Worm (Caenorhabditis elegans) whole organism, late embryonic: ENCODE measurements around the gene Y14H12B.1.

ENCODE experiments used
- C08G9.2 ChIP-seq: sonication (generic microtip); optimal IDR thresholded peaks from 2 replicates; lab custom pipeline; 2016; ENCODE audit warnings: mild to moderate bottlenecking, missing genetic modification characterization, moderate library complexity, missing compliant biosample characterization
- C38D4.7 ChIP-seq: fragments of 200-800 bp; sonication (Bioruptor generic); optimal IDR thresholded peaks from 2 replicates; lab custom pipeline; 2018; ENCODE audit warnings: mild to moderate bottlenecking, missing genetic modification characterization, moderate library complexity, missing compliant biosample characterization
- K02D7.2 ChIP-seq: sonication (generic microtip); optimal IDR thresholded peaks from 2 replicates; lab custom pipeline; 2017; ENCODE audit warnings: mild to moderate bottlenecking, missing genetic modification characterization, missing compliant biosample characterization
- K09A11.1 ChIP-seq: sonication (generic microtip); optimal IDR thresholded peaks from 2 replicates; lab custom pipeline; 2017; ENCODE audit warnings: antibody characterized with exemption, mild to moderate bottlenecking, missing genetic modification characterization, missing compliant biosample characterization; ENCODE audit not compliant: insufficient read depth
- Y22D7AL.16 ChIP-seq: sonication (generic microtip); optimal IDR thresholded peaks from 2 replicates; lab custom pipeline; 2016; ENCODE audit warnings: missing genetic modification characterization, missing compliant biosample characterization
- ahr-1 ChIP-seq: sonication (generic microtip); optimal IDR thresholded peaks from 2 replicates; lab custom pipeline; 2016; ENCODE audit warnings: missing genetic modification characterization, missing compliant biosample characterization
- ceh-18 ChIP-seq: sonication (generic microtip); optimal IDR thresholded peaks from 2 replicates; lab custom pipeline; 2016; ENCODE audit warnings: missing genetic modification characterization, missing compliant biosample characterization
- ceh-19 ChIP-seq: fragments of 200-800 bp; sonication (Bioruptor generic); optimal IDR thresholded peaks from 2 replicates; lab custom pipeline; 2018; ENCODE audit warnings: mild to moderate bottlenecking, missing genetic modification characterization, missing compliant biosample characterization
- ceh-2 ChIP-seq: sonication (generic microtip); optimal IDR thresholded peaks from 2 replicates; lab custom pipeline; 2016; ENCODE audit warnings: missing genotype, missing genetic modification characterization, missing compliant biosample characterization
- ceh-22 ChIP-seq: sonication (generic microtip); optimal IDR thresholded peaks from 2 replicates; lab custom pipeline; 2017; ENCODE audit warnings: missing biosample characterization, missing genetic modification characterization
- ceh-24 ChIP-seq: sonication (generic microtip); optimal IDR thresholded peaks from 2 replicates; lab custom pipeline; 2016; ENCODE audit warnings: mild to moderate bottlenecking, missing genetic modification characterization, missing compliant biosample characterization
- ceh-31 ChIP-seq: sonication (generic microtip); optimal IDR thresholded peaks from 2 replicates; lab custom pipeline; 2016; ENCODE audit warnings: missing genetic modification characterization, missing compliant biosample characterization
- ceh-48 ChIP-seq: sonication (generic microtip); optimal IDR thresholded peaks from 2 replicates; lab custom pipeline; 2016; ENCODE audit warnings: missing genetic modification characterization, inconsistent platforms, missing compliant biosample characterization
- ceh-9 ChIP-seq: sonication (generic microtip); optimal IDR thresholded peaks from 2 replicates; lab custom pipeline; 2016; ENCODE audit warnings: mild to moderate bottlenecking, missing genetic modification characterization, inconsistent platforms, missing compliant biosample characterization
- che-1 ChIP-seq: sonication (generic microtip); optimal IDR thresholded peaks from 2 replicates; lab custom pipeline; 2016; ENCODE audit warnings: mild to moderate bottlenecking, missing genetic modification characterization, missing compliant biosample characterization
- dve-1 ChIP-seq: sonication (generic microtip); optimal IDR thresholded peaks from 2 replicates; lab custom pipeline; 2017; ENCODE audit warnings: antibody characterized with exemption, mild to moderate bottlenecking, missing genetic modification characterization, missing compliant biosample characterization
- elt-2 ChIP-seq: sonication (generic microtip); optimal IDR thresholded peaks from 2 replicates; lab custom pipeline; 2016; ENCODE audit warnings: missing genetic modification reagents, missing genetic modification characterization, missing compliant biosample characterization
- elt-4 ChIP-seq: sonication (generic microtip); optimal IDR thresholded peaks from 2 replicates; lab custom pipeline; 2016; ENCODE audit warnings: missing genetic modification characterization, missing compliant biosample characterization
- ets-4 ChIP-seq: sonication (generic microtip); optimal IDR thresholded peaks from 2 replicates; lab custom pipeline; 2016; ENCODE audit warnings: missing genetic modification characterization, missing compliant biosample characterization
- eyg-1 ChIP-seq: sonication (generic microtip); optimal IDR thresholded peaks from 2 replicates; lab custom pipeline; 2016; ENCODE audit warnings: missing genotype, missing genetic modification characterization, missing compliant biosample characterization
- fax-1 ChIP-seq: sonication (generic microtip); optimal IDR thresholded peaks from 2 replicates; lab custom pipeline; 2016; ENCODE audit warnings: missing genotype, missing genetic modification characterization, missing compliant biosample characterization
- fkh-10 ChIP-seq: fragments of 150-350 bp; optimal IDR thresholded peaks from 2 replicates; lab custom pipeline; 2014; ENCODE audit warnings: missing biosample characterization, missing genetic modification reagents, missing genetic modification characterization
- fkh-6 ChIP-seq: sonication (generic microtip); optimal IDR thresholded peaks from 2 replicates; lab custom pipeline; 2016; ENCODE audit warnings: missing genetic modification characterization, missing compliant biosample characterization
- gmeb-2 ChIP-seq: sonication (generic microtip); optimal IDR thresholded peaks from 2 replicates; lab custom pipeline; 2016; ENCODE audit warnings: missing genetic modification characterization, inconsistent platforms, missing compliant biosample characterization
- hlh-13 ChIP-seq: fragments of 200-800 bp; sonication (Bioruptor generic); optimal IDR thresholded peaks from 2 replicates; lab custom pipeline; 2018; ENCODE audit warnings: mild to moderate bottlenecking, missing genetic modification characterization, missing compliant biosample characterization
- hlh-15 ChIP-seq: sonication (generic microtip); optimal IDR thresholded peaks from 2 replicates; lab custom pipeline; 2016; ENCODE audit warnings: missing genetic modification characterization, missing compliant biosample characterization
- hlh-30 ChIP-seq: sonication (generic microtip); optimal IDR thresholded peaks from 2 replicates; lab custom pipeline; 2017; ENCODE audit warnings: antibody characterized with exemption, missing genetic modification characterization, missing compliant biosample characterization; ENCODE audit not compliant: insufficient read depth
- hlh-8 ChIP-seq: sonication (generic microtip); optimal IDR thresholded peaks from 2 replicates; lab custom pipeline; 2016; ENCODE audit warnings: missing genotype, missing genetic modification characterization, missing compliant biosample characterization
- lim-6 ChIP-seq: sonication (generic microtip); optimal IDR thresholded peaks from 2 replicates; lab custom pipeline; 2016; ENCODE audit warnings: missing genetic modification characterization, missing compliant biosample characterization
- lin-11 ChIP-seq: fragments of 200-800 bp; sonication (Bioruptor generic); optimal IDR thresholded peaks from 2 replicates; lab custom pipeline; 2018; ENCODE audit warnings: mild to moderate bottlenecking, missing genetic modification characterization, missing compliant biosample characterization
- madf-2 ChIP-seq: sonication (generic microtip); optimal IDR thresholded peaks from 2 replicates; lab custom pipeline; 2017; ENCODE audit warnings: missing genetic modification characterization, missing compliant biosample characterization
- mec-3 ChIP-seq: sonication (generic microtip); optimal IDR thresholded peaks from 2 replicates; lab custom pipeline; 2016; ENCODE audit warnings: borderline replicate concordance, missing genetic modification characterization, missing compliant biosample characterization
- nhr-11 ChIP-seq: fragments of 150-350 bp; optimal IDR thresholded peaks from 2 replicates; lab custom pipeline; 2014; ENCODE audit warnings: missing biosample characterization, missing genetic modification characterization
- nhr-232 ChIP-seq: sonication (generic microtip); optimal IDR thresholded peaks from 2 replicates; lab custom pipeline; 2016; ENCODE audit warnings: missing genetic modification characterization, missing compliant biosample characterization
- odd-2 ChIP-seq: sonication (generic microtip); optimal IDR thresholded peaks from 2 replicates; lab custom pipeline; 2017; ENCODE audit warnings: antibody characterized with exemption, mild to moderate bottlenecking, missing genetic modification characterization, missing compliant biosample characterization
- pag-3 ChIP-seq: sonication (generic microtip); optimal IDR thresholded peaks from 2 replicates; lab custom pipeline; 2016; ENCODE audit warnings: missing compliant biosample characterization, missing genetic modification characterization, borderline replicate concordance
- pat-9 ChIP-seq: fragments of 200-800 bp; sonication (Bioruptor generic); optimal IDR thresholded peaks from 2 replicates; lab custom pipeline; 2018; ENCODE audit warnings: mild to moderate bottlenecking, missing genetic modification characterization, moderate library complexity, missing compliant biosample characterization
- pax-1 ChIP-seq: fragments of 150-350 bp; optimal IDR thresholded peaks from 2 replicates; lab custom pipeline; 2014; ENCODE audit warnings: missing biosample characterization, missing genetic modification characterization
- pha-2 ChIP-seq: sonication (generic microtip); optimal IDR thresholded peaks from 2 replicates; lab custom pipeline; 2017; ENCODE audit warnings: mild to moderate bottlenecking, missing genetic modification characterization, missing compliant biosample characterization
- pqm-1 ChIP-seq: sonication (generic microtip); optimal IDR thresholded peaks from 2 replicates; lab custom pipeline; 2016; ENCODE audit warnings: missing genetic modification characterization, missing compliant biosample characterization
- pros-1 ChIP-seq: fragments of 150-350 bp; optimal IDR thresholded peaks from 2 replicates; lab custom pipeline; 2014; ENCODE audit warnings: missing biosample characterization, missing genetic modification reagents, missing genetic modification characterization
- ref-2 ChIP-seq: sonication (generic microtip); optimal IDR thresholded peaks from 2 replicates; lab custom pipeline; 2016; ENCODE audit warnings: missing genetic modification characterization, missing compliant biosample characterization
- sdc-2 ChIP-seq: sonication (generic microtip); optimal IDR thresholded peaks from 2 replicates; lab custom pipeline; 2016; ENCODE audit warnings: missing genotype, missing genetic modification characterization, missing compliant biosample characterization
- sox-2 ChIP-seq: fragments of 200-800 bp; sonication (Bioruptor generic); IDR thresholded peaks from 2 replicates; pipeline ENCODE4 v1.3.6; 2022; ENCODE audit warnings: missing genetic modification reagents, missing genetic modification characterization, missing compliant biosample characterization
- sox-4 ChIP-seq: sonication (generic microtip); optimal IDR thresholded peaks from 2 replicates; lab custom pipeline; 2017; ENCODE audit warnings: mild to moderate bottlenecking, missing genetic modification characterization, inconsistent platforms, missing compliant biosample characterization
- syd-9 ChIP-seq: sonication (generic microtip); optimal IDR thresholded peaks from 2 replicates; lab custom pipeline; 2016; ENCODE audit warnings: mild to moderate bottlenecking, missing genetic modification characterization, moderate library complexity, missing compliant biosample characterization
- tbx-2 ChIP-seq: sonication (generic microtip); optimal IDR thresholded peaks from 2 replicates; lab custom pipeline; 2016; ENCODE audit warnings: missing genetic modification characterization, missing compliant biosample characterization
- tbx-7 ChIP-seq: sonication (generic microtip); optimal IDR thresholded peaks from 2 replicates; lab custom pipeline; 2016; ENCODE audit warnings: missing genotype, missing genetic modification characterization, missing compliant biosample characterization
- ttx-3 ChIP-seq: sonication (generic microtip); optimal IDR thresholded peaks from 2 replicates; lab custom pipeline; 2016; ENCODE audit warnings: missing genetic modification reagents, missing genetic modification characterization, missing compliant biosample characterization
- unc-3 ChIP-seq, 2 experiments: fragments of 200-800 bp in 1 of 2; sonication (Bioruptor generic) in 1 of 2; sonication (generic microtip) in 1 of 2; conservative IDR thresholded peaks in 1 of 2; optimal IDR thresholded peaks in 1 of 2; 2 replicates each; pipeline versions ENCODE4 v1.3.6 to Lab custom; 2016 to 2022; ENCODE audit warnings: missing compliant biosample characterization in 2 of 2, missing genetic modification characterization in 2 of 2, missing genetic modification reagents in 1 of 2
- unc-42 ChIP-seq: sonication (generic microtip); optimal IDR thresholded peaks from 2 replicates; lab custom pipeline; 2016; ENCODE audit warnings: missing genotype, missing genetic modification characterization, missing compliant biosample characterization
- unc-86 ChIP-seq: sonication (generic microtip); optimal IDR thresholded peaks from 2 replicates; lab custom pipeline; 2016; ENCODE audit warnings: missing genetic modification characterization, missing compliant biosample characterization
- zip-5 ChIP-seq: sonication (generic microtip); optimal IDR thresholded peaks from 2 replicates; lab custom pipeline; 2016; ENCODE audit warnings: missing genetic modification characterization, missing compliant biosample characterization

The Y14H12B.1 gene

ce11 chrII:3896920-3897319 lies 37.3 kb upstream of the Y14H12B.1 start:
- no peak for TF ChIP-seq syd-9
- no peak for TF ChIP-seq K02D7.2 (tag; lab: Kevin White, UChicago)
- TF ChIP-seq hlh-8 = peak; percentile 20
- no peak for TF ChIP-seq pat-9 (tag; lab: Kevin White, UChicago)
- TF ChIP-seq eyg-1 (tag; lab: Kevin White, UChicago) = no peak
- peak; percentile 19 for TF ChIP-seq pax-1
- TF ChIP-seq K09A11.1 = no peak
- TF ChIP-seq ttx-3 (tag; lab: Kevin White, UChicago) = no peak
- no peak for TF ChIP-seq zip-5
- no peak for TF ChIP-seq Y22D7AL.16
- TF ChIP-seq hlh-15 (tag; lab: Kevin White, UChicago) = no peak
- TF ChIP-seq tbx-7 (tag; lab: Kevin White, UChicago) = no peak
- TF ChIP-seq lim-6 (tag; lab: Kevin White, UChicago) = no peak
- TF ChIP-seq mec-3 (tag; lab: Kevin White, UChicago) = no peak
- peak; percentile 32 for TF ChIP-seq ets-4 (tag; lab: Kevin White, UChicago)
- TF ChIP-seq fax-1 (tag; lab: Kevin White, UChicago) = no peak
- TF ChIP-seq ref-2 (tag; lab: Kevin White, UChicago) = peak; percentile 20
- TF ChIP-seq sdc-2 (tag; lab: Kevin White, UChicago) = no peak
- TF ChIP-seq sox-2 = peak; percentile 61
- no peak for TF ChIP-seq sox-4 (tag; lab: Kevin White, UChicago)
- no peak for TF ChIP-seq hlh-13
- no peak for TF ChIP-seq ceh-24 (tag; lab: Kevin White, UChicago)
- no peak for TF ChIP-seq madf-2 (tag; lab: Kevin White, UChicago)
- no peak for TF ChIP-seq fkh-6 (tag; lab: Kevin White, UChicago)
- TF ChIP-seq tbx-2 (tag; lab: Kevin White, UChicago) = no peak
- no peak for TF ChIP-seq C38D4.7 (GFP tag; lab: Kevin White, UChicago)
- no peak for TF ChIP-seq ceh-2 (tag; lab: Kevin White, UChicago)
- no peak for TF ChIP-seq che-1
- no peak for TF ChIP-seq ceh-9 (tag; lab: Kevin White, UChicago)
- TF ChIP-seq fkh-10 = no peak
- no peak for TF ChIP-seq lin-11
- TF ChIP-seq odd-2 (tag; lab: Kevin White, UChicago) = no peak
- no peak for TF ChIP-seq gmeb-2
- TF ChIP-seq nhr-11 (tag; lab: Kevin White, UChicago) = no peak
- peak; percentile 29 for TF ChIP-seq elt-2 (tag; lab: Kevin White, UChicago)
- no peak for TF ChIP-seq C08G9.2
- no peak for TF ChIP-seq ceh-19 (GFP tag; lab: Kevin White, UChicago)
- TF ChIP-seq pros-1 = no peak
- TF ChIP-seq pha-2 = no peak
- TF ChIP-seq ceh-48 (tag; lab: Kevin White, UChicago) = peak; percentile 10
- TF ChIP-seq hlh-30 = peak; percentile 18
- TF ChIP-seq ahr-1 (tag; lab: Kevin White, UChicago) = no peak
- TF ChIP-seq ceh-31 (tag; lab: Kevin White, UChicago) = peak; percentile 59
- no peak for TF ChIP-seq pqm-1
- no peak for TF ChIP-seq dve-1
- no peak for TF ChIP-seq pag-3
- peak; percentile 59 for TF ChIP-seq unc-42
- TF ChIP-seq unc-86 (tag; lab: Kevin White, UChicago) = no peak
- TF ChIP-seq ceh-18 (tag; lab: Kevin White, UChicago) = no peak
- no peak for TF ChIP-seq unc-3 (GFP tag; conservative IDR thresholded peaks at IDR 0.05; lab: Robert Waterston, UW)
- no peak for TF ChIP-seq unc-3 (tag; optimal IDR thresholded peaks at IDR 0.05; lab: Kevin White, UChicago)
- TF ChIP-seq ceh-22 (tag; lab: Kevin White, UChicago) = no peak
- no peak for TF ChIP-seq nhr-232
- no peak for TF ChIP-seq elt-4 (tag; lab: Kevin White, UChicago)
